Fruit fly (Drosophila melanogaster) whole organism, embryonic: Measurements from ENCODE around the gene His3.3A.

ENCODE experiments used
- Asciz ChIP-seq: fragments of 200-800 bp; sonication (Bioruptor generic); optimal IDR thresholded peaks from 2 replicates; lab custom pipeline; 2017; ENCODE audit warnings: missing biosample characterization, mild to moderate bottlenecking, missing genetic modification characterization, missing genetic modification reagents
- CG10147 ChIP-seq: fragments of 200-800 bp; sonication (Bioruptor generic); optimal IDR thresholded peaks from 2 replicates; lab custom pipeline; 2019; ENCODE audit warnings: missing biosample characterization, mild to moderate bottlenecking, missing genetic modification characterization, moderate library complexity
- CG10267 ChIP-seq: fragments of 200-800 bp; sonication (Bioruptor generic); optimal IDR thresholded peaks from 2 replicates; lab custom pipeline; 2018; ENCODE audit warnings: missing biosample characterization, mild to moderate bottlenecking, missing genetic modification characterization, moderate library complexity
- CG10462 ChIP-seq: fragments of 200-800 bp; sonication (Bioruptor generic); optimal IDR thresholded peaks from 2 replicates; lab custom pipeline; 2016; ENCODE audit warnings: missing biosample characterization, missing genetic modification characterization
- CG10543 ChIP-seq: fragments of 200-800 bp; sonication (Bioruptor generic); optimal IDR thresholded peaks from 3 replicates; lab custom pipeline; 2017; ENCODE audit warnings: missing biosample characterization, mild to moderate bottlenecking, missing genetic modification characterization, moderate library complexity
- CG10959 ChIP-seq: fragments of 200-800 bp; sonication (Bioruptor generic); IDR thresholded peaks from 2 replicates; pipeline ENCODE4 v1.3.6; 2022; ENCODE audit warnings: missing biosample characterization, missing genetic modification characterization
- CG11456 ChIP-seq: fragments of 200-800 bp; sonication (Bioruptor generic); IDR thresholded peaks from 3 replicates; pipeline ENCODE4 v1.3.6; 2022; ENCODE audit warnings: missing biosample characterization, missing genetic modification characterization
- CG13296 ChIP-seq: fragments of 200-800 bp; sonication (Bioruptor generic); optimal IDR thresholded peaks from 3 replicates; lab custom pipeline; 2018; ENCODE audit warnings: missing biosample characterization, mild to moderate bottlenecking, missing genetic modification characterization
- CG14441 ChIP-seq: fragments of 200-800 bp; sonication (Bioruptor generic); IDR thresholded peaks from 2 replicates; pipeline ENCODE4 v1.3.6; 2022; ENCODE audit warnings: missing biosample characterization, missing genetic modification characterization
- CG17612 ChIP-seq: fragments of 200-800 bp; sonication (Bioruptor generic); IDR thresholded peaks from 2 replicates; pipeline ENCODE4 v1.3.6; 2022; ENCODE audit warnings: missing biosample characterization, missing genetic modification characterization
- CG2199 ChIP-seq: fragments of 200-800 bp; sonication (Bioruptor generic); IDR thresholded peaks from 3 replicates; pipeline ENCODE4 v1.3.6; 2022; ENCODE audit warnings: missing biosample characterization, missing genetic modification characterization
- CG4424 ChIP-seq: fragments of 200-800 bp; sonication (Bioruptor generic); optimal IDR thresholded peaks from 3 replicates; lab custom pipeline; 2016; ENCODE audit warnings: missing biosample characterization, missing genetic modification characterization
- CG7987 ChIP-seq: fragments of 200-800 bp; sonication (Bioruptor generic); optimal IDR thresholded peaks from 2 replicates; lab custom pipeline; 2018; ENCODE audit warnings: missing biosample characterization, mild to moderate bottlenecking, missing genetic modification characterization, moderate library complexity
- CHES-1-like ChIP-seq: fragments of 200-800 bp; sonication (Bioruptor generic); optimal IDR thresholded peaks from 2 replicates; lab custom pipeline; 2016; ENCODE audit warnings: missing biosample characterization, missing genetic modification characterization
- CrebB ChIP-seq: fragments of 200-800 bp; sonication (Bioruptor generic); optimal IDR thresholded peaks from 3 replicates; lab custom pipeline; 2018; ENCODE audit warnings: missing biosample characterization, mild to moderate bottlenecking, missing genetic modification characterization
- D19A ChIP-seq: fragments of 200-800 bp; optimal IDR thresholded peaks from 3 replicates; lab custom pipeline; 2019; ENCODE audit warnings: missing biosample characterization, mild to moderate bottlenecking, missing genetic modification characterization, moderate library complexity
- Dip2 ChIP-seq: fragments of 200-800 bp; sonication (Bioruptor generic); IDR thresholded peaks from 2 replicates; pipeline ENCODE4 v1.3.6; 2022; ENCODE audit warnings: missing biosample characterization, missing genetic modification characterization
- Dip3 ChIP-seq: fragments of 200-800 bp; sonication (Bioruptor generic); optimal IDR thresholded peaks from 3 replicates; lab custom pipeline; 2016; ENCODE audit warnings: missing biosample characterization, missing genetic modification characterization
- Dref ChIP-seq: fragments of 200-800 bp; sonication (Bioruptor generic); IDR thresholded peaks from 2 replicates; pipeline ENCODE4 v1.3.6; 2022; ENCODE audit warnings: missing biosample characterization, missing genetic modification characterization
- Eip74EF ChIP-seq, 2 experiments: fragments of 200-800 bp in 1 of 2; fragments of >200 bp in 1 of 2; sonication (Bioruptor generic) in 1 of 2; optimal IDR thresholded peaks; 2 replicates each; lab custom pipeline; 2017 to 2019; ENCODE audit warnings: missing biosample characterization in 2 of 2, missing genetic modification characterization in 2 of 2, mild to moderate bottlenecking in 1 of 2, moderate library complexity in 1 of 2
- HLH54F ChIP-seq: fragments of 200-800 bp; sonication (Bioruptor generic); optimal IDR thresholded peaks from 3 replicates; lab custom pipeline; 2016; ENCODE audit warnings: missing biosample characterization, missing genetic modification characterization
- Hand ChIP-seq: fragments of 200-800 bp; sonication (Bioruptor generic); optimal IDR thresholded peaks from 2 replicates; lab custom pipeline; 2017; ENCODE audit warnings: mild to moderate bottlenecking, missing biosample characterization, missing genetic modification reagents, missing genetic modification characterization
- Hr78 ChIP-seq, 2 experiments: fragments of 200-800 bp in 1 of 2; fragments of >200 bp in 1 of 2; sonication (Bioruptor generic) in 1 of 2; optimal IDR thresholded peaks; 2 replicates each; lab custom pipeline; 2017 to 2019; ENCODE audit warnings: missing biosample characterization in 2 of 2, missing genetic modification characterization in 2 of 2, mild to moderate bottlenecking in 1 of 2, moderate library complexity in 1 of 2
- Kr ChIP-seq: fragments of 200-800 bp; sonication (Bioruptor generic); optimal IDR thresholded peaks from 2 replicates; lab custom pipeline; 2017; ENCODE audit warnings: missing biosample characterization, mild to moderate bottlenecking, missing genetic modification characterization
- MTF-1 ChIP-seq: fragments of 200-800 bp; sonication (Bioruptor generic); optimal IDR thresholded peaks from 2 replicates; lab custom pipeline; 2018; ENCODE audit warnings: missing biosample characterization, mild to moderate bottlenecking, missing genetic modification characterization, borderline replicate concordance
- Meics ChIP-seq: fragments of 200-800 bp; sonication (Bioruptor generic); optimal IDR thresholded peaks from 2 replicates; lab custom pipeline; 2017; ENCODE audit warnings: missing biosample characterization, mild to moderate bottlenecking, missing genetic modification characterization
- Oaz ChIP-seq: fragments of 200-800 bp; sonication (Bioruptor generic); IDR thresholded peaks from 2 replicates; pipeline ENCODE4 v1.3.6; 2022; ENCODE audit warnings: missing biosample characterization, missing genetic modification characterization
- Taf1 ChIP-seq: fragments of 200-800 bp; sonication (Bioruptor generic); IDR thresholded peaks from 2 replicates; pipeline ENCODE4 v1.3.6; 2022; ENCODE audit warnings: missing biosample characterization, missing genetic modification characterization
- Trl ChIP-seq, 3 experiments: fragments of >200 bp in 2 of 3; fragments of 200-800 bp in 1 of 3; sonication (Bioruptor generic) in 1 of 3; optimal IDR thresholded peaks; 2 replicates in 1 of 3; 3 replicates in 2 of 3; lab custom pipeline; 2016 to 2017; ENCODE audit warnings: missing biosample characterization in 1 of 3, missing genetic modification characterization in 1 of 3
- abd-A ChIP-seq: fragments of 200-800 bp; sonication (Bioruptor generic); optimal IDR thresholded peaks from 3 replicates; lab custom pipeline; 2019; ENCODE audit warnings: missing biosample characterization, mild to moderate bottlenecking, missing genetic modification characterization, moderate library complexity
- ara ChIP-seq: fragments of 200-800 bp; sonication (Bioruptor generic); IDR thresholded peaks from 2 replicates; pipeline ENCODE4 v1.3.6; 2022; ENCODE audit warnings: missing biosample characterization, missing genetic modification characterization
- chinmo ChIP-seq: fragments of 200-800 bp; sonication (Bioruptor generic); IDR thresholded peaks from 4 replicates; pipeline ENCODE4 v1.3.6; 2022; ENCODE audit warnings: missing biosample characterization, missing genetic modification characterization; ENCODE audit not compliant: partially characterized antibody
- crc ChIP-seq: fragments of 200-800 bp; sonication (Bioruptor generic); optimal IDR thresholded peaks from 2 replicates; lab custom pipeline; 2016; ENCODE audit warnings: missing biosample characterization, missing genetic modification characterization
- cwo ChIP-seq: fragments of 200-800 bp; sonication (Bioruptor generic); optimal IDR thresholded peaks from 3 replicates; lab custom pipeline; 2017; ENCODE audit warnings: missing biosample characterization, missing genetic modification characterization, mild to moderate bottlenecking, moderate library complexity, missing genetic modification reagents
- eyg ChIP-seq: fragments of 200-800 bp; sonication (Bioruptor generic); optimal IDR thresholded peaks from 3 replicates; lab custom pipeline; 2016; ENCODE audit warnings: missing biosample characterization, missing genetic modification characterization
- fd102C ChIP-seq: fragments of 200-800 bp; sonication (Bioruptor generic); optimal IDR thresholded peaks from 2 replicates; lab custom pipeline; 2018; ENCODE audit warnings: missing biosample characterization, mild to moderate bottlenecking, missing genetic modification characterization, moderate library complexity
- ftz-f1 ChIP-seq: fragments of 200-800 bp; sonication (Bioruptor generic); optimal IDR thresholded peaks from 2 replicates; lab custom pipeline; 2016; ENCODE audit warnings: missing biosample characterization, missing genetic modification characterization
- kni ChIP-seq: fragments of 200-800 bp; sonication (Bioruptor generic); optimal IDR thresholded peaks from 3 replicates; lab custom pipeline; 2017; ENCODE audit warnings: mild to moderate bottlenecking, missing biosample characterization, missing genetic modification reagents, missing genetic modification characterization
- lab ChIP-seq: fragments of 200-800 bp; sonication (Bioruptor generic); optimal IDR thresholded peaks from 3 replicates; lab custom pipeline; 2017; ENCODE audit warnings: missing biosample characterization, missing genetic modification characterization, mild to moderate bottlenecking, moderate library complexity, missing genetic modification reagents
- lbe ChIP-seq: fragments of 200-800 bp; sonication (Bioruptor generic); optimal IDR thresholded peaks from 2 replicates; lab custom pipeline; 2016; ENCODE audit warnings: missing biosample characterization, mild to moderate bottlenecking, missing genetic modification characterization
- lilli ChIP-seq: fragments of 200-800 bp; sonication (Bioruptor generic); optimal IDR thresholded peaks from 3 replicates; lab custom pipeline; 2016; ENCODE audit warnings: missing biosample characterization, missing genetic modification characterization
- mam ChIP-seq: fragments of 200-800 bp; sonication (Bioruptor generic); optimal IDR thresholded peaks from 3 replicates; lab custom pipeline; 2016; ENCODE audit warnings: missing biosample characterization, missing genetic modification characterization
- mirr ChIP-seq: fragments of 200-800 bp; sonication (Bioruptor generic); optimal IDR thresholded peaks from 3 replicates; lab custom pipeline; 2018; ENCODE audit warnings: missing biosample characterization, mild to moderate bottlenecking, missing genetic modification characterization
- pum ChIP-seq: fragments of 200-800 bp; sonication (Bioruptor generic); optimal IDR thresholded peaks from 2 replicates; lab custom pipeline; 2016; ENCODE audit warnings: missing biosample characterization, missing genetic modification characterization
- pzg ChIP-seq: fragments of 200-800 bp; sonication (Bioruptor generic); optimal IDR thresholded peaks from 3 replicates; lab custom pipeline; 2018; ENCODE audit warnings: missing biosample characterization, mild to moderate bottlenecking, missing genetic modification characterization, moderate library complexity
- run ChIP-seq: fragments of 200-800 bp; sonication (Bioruptor generic); optimal IDR thresholded peaks from 3 replicates; lab custom pipeline; 2018; ENCODE audit warnings: missing biosample characterization, mild to moderate bottlenecking, missing genetic modification characterization
- salm ChIP-seq: fragments of 200-800 bp; sonication (Bioruptor generic); optimal IDR thresholded peaks from 2 replicates; lab custom pipeline; 2018; ENCODE audit warnings: missing biosample characterization, mild to moderate bottlenecking, missing genetic modification characterization
- sens-2 ChIP-seq: fragments of 200-800 bp; sonication (Bioruptor generic); IDR thresholded peaks from 2 replicates; pipeline ENCODE4 v1.3.6; 2022; ENCODE audit warnings: missing biosample characterization, missing genetic modification characterization
- vvl ChIP-seq: fragments of 200-800 bp; sonication (Bioruptor generic); IDR thresholded peaks from 2 replicates; pipeline ENCODE4 v1.3.6; 2022; ENCODE audit warnings: missing biosample characterization, missing genetic modification characterization

Gene His3.3A

dm6 chr2L:5095350-5095962 lies 40.6 kb downstream of the His3.3A start (continued):
- TF ChIP-seq abd-A (tag; lab: Kevin White, UChicago) (peak; percentile 38), mirr (GFP tag; lab: Kevin White, UChicago) (peak; percentile 65), CG4424 (GFP tag; lab: Kevin White, UChicago) (no peak), Asciz (GFP tag; lab: Kevin White, UChicago) (no peak), lilli (GFP tag; lab: Kevin White, UChicago) (no peak), Meics (peak; percentile 12), Dref (no peak), Hr78 (GFP tag; optimal IDR thresholded peaks at IDR 0.05; lab: Kevin White, UChicago) (no peak), CG2199 (GFP tag; lab: Robert Waterston, UW) (0 out of 3 replicates have a peak, but pooled peaks have one; percentile 14), CG10147 (GFP tag; lab: Kevin White, UChicago) (no peak), crc (no peak), mam (no peak), CG10959 (GFP tag; lab: Robert Waterston, UW) (no peak), eyg (GFP tag; lab: Kevin White, UChicago) (no peak), Dip2 (GFP tag; lab: Robert Waterston, UW) (no peak), cwo (GFP tag; lab: Kevin White, UChicago) (peak; percentile 71), run (tag; lab: Kevin White, UChicago) (peak; percentile 70), CHES-1-like (GFP tag; lab: Kevin White, UChicago) (no peak), CrebB (peak; percentile 6), Eip74EF (GFP tag; optimal IDR thresholded peaks at IDR 0.05; lab: Kevin White, UChicago) (peak in 1 of 2 experiments; percentile 92), ftz-f1 (GFP tag; lab: Kevin White, UChicago) (no peak), Hand (GFP tag; lab: Kevin White, UChicago) (peak; percentile 5), Taf1 (GFP tag; lab: Robert Waterston, UW) (no peak), CG13296 (GFP tag; lab: Kevin White, UChicago) (peak; percentile 59), kni (GFP tag; lab: Kevin White, UChicago) (no peak), chinmo (GFP tag; lab: Robert Waterston, UW) (peak; percentile 91; the same call in 3 of the 4 replicates), lbe (peak; percentile 8), Trl (optimal IDR thresholded peaks at IDR 0.05; lab: Kevin White, UChicago) (no peak), Trl (GFP tag; optimal IDR thresholded peaks at IDR 0.05; lab: Kevin White, UChicago) (no peak), lab (peak; percentile 14), CG10267 (tag; lab: Kevin White, UChicago) (no peak), ara (no peak), MTF-1 (GFP tag; lab: Kevin White, UChicago) (no peak), salm (tag; lab: Kevin White, UChicago) (no peak), fd102C (GFP tag; lab: Kevin White, UChicago) (no peak), CG10543 (peak; percentile 74), CG17612 (GFP tag; lab: Robert Waterston, UW) (no peak), pum (GFP tag; lab: Kevin White, UChicago) (no peak), sens-2 (GFP tag; lab: Robert Waterston, UW) (no peak), CG10462 (GFP tag; lab: Kevin White, UChicago) (no peak), CG11456 (GFP tag; lab: Robert Waterston, UW) (no peak), CG7987 (GFP tag; lab: Kevin White, UChicago) (peak; percentile 21), vvl (GFP tag; lab: Robert Waterston, UW) (peak; percentile 65), Kr (GFP tag; lab: Kevin White, UChicago) (no peak), Dip3 (GFP tag; lab: Kevin White, UChicago) (no peak), pzg (no peak), Oaz (GFP tag; lab: Robert Waterston, UW) (no peak), HLH54F (GFP tag; lab: Kevin White, UChicago) (no peak), CG14441 (GFP tag; lab: Robert Waterston, UW) (no peak), D19A (peak; percentile 5)
